Fruit fly (Drosophila melanogaster) whole organism, wandering third instar larva: ENCODE measurements around the gene CG2224.

Source experiments
- Abd-B ChIP-seq: fragments of >200 bp; optimal IDR thresholded peaks from 2 replicates; lab custom pipeline; 2017; ENCODE audit warnings: missing biosample characterization, missing genetic modification characterization
- CG9705 ChIP-seq: fragments of 200-800 bp; sonication (Bioruptor generic); optimal IDR thresholded peaks from 2 replicates; lab custom pipeline; 2018; ENCODE audit warnings: missing biosample characterization, mild to moderate bottlenecking, missing genetic modification characterization
- Hnf4 ChIP-seq: fragments of 200-800 bp; sonication (Bioruptor generic); optimal IDR thresholded peaks from 2 replicates; lab custom pipeline; 2016; ENCODE audit warnings: missing biosample characterization, mild to moderate bottlenecking, missing genetic modification characterization
- Hr78 ChIP-seq: fragments of >200 bp; optimal IDR thresholded peaks from 2 replicates; lab custom pipeline; 2017; ENCODE audit warnings: missing biosample characterization, missing genetic modification characterization
- Mio ChIP-seq: sonication (Bioruptor generic); optimal IDR thresholded peaks from 2 replicates; lab custom pipeline; 2016; ENCODE audit warnings: missing biosample characterization, missing genetic modification characterization
- psq ChIP-seq: fragments of 200-800 bp; sonication (Bioruptor generic); optimal IDR thresholded peaks from 3 replicates; lab custom pipeline; 2017; ENCODE audit warnings: missing biosample characterization, mild to moderate bottlenecking, missing genetic modification characterization, moderate library complexity
- sv ChIP-seq: fragments of 200-800 bp; sonication (Bioruptor generic); optimal IDR thresholded peaks from 3 replicates; lab custom pipeline; 2016; ENCODE audit warnings: missing biosample characterization, missing genetic modification characterization
- usp ChIP-seq: fragments of >200 bp; optimal IDR thresholded peaks from 2 replicates; lab custom pipeline; 2017; ENCODE audit warnings: missing biosample characterization, missing genetic modification characterization

DNA sequence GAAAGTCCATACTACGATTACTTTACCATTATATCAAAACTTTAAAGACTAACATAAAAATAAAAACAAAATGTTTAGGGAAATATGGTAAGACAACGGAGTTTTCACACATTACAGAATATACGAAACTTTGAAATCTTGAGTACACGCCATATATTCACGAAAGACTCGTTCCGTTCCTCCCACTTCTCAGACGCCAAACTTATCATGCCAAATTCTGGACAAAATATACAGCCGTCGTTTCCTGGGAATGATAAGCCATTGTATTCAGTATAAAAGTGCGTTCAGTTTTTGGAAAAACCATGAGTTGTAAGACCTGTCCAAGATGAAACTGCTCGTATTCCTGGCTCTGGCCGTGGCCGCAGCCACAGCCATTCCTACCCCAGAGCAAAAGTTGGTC is 29.6 kb upstream of the CG2224 start, which contains the start of gene Jon99Fi:
- TF ChIP-seq Abd-B (GFP tag; lab: Kevin White, UChicago) (no peak), Mio (GFP tag; lab: Kevin White, UChicago) (no peak), Hnf4 (GFP tag; lab: Kevin White, UChicago) (no peak), usp (GFP tag; lab: Kevin White, UChicago) (no peak), psq (GFP tag; lab: Kevin White, UChicago) (no peak), sv (GFP tag; lab: Kevin White, UChicago) (no peak), CG9705 (GFP tag; lab: Kevin White, UChicago) (no peak), Hr78 (GFP tag; lab: Kevin White, UChicago) (no peak)
